Fruit fly (Drosophila melanogaster) whole organism, embryonic: Measurements from ENCODE around the gene Nep6.

Source experiments
- Abd-B ChIP-seq: fragments of 200-800 bp; sonication (Bioruptor generic); optimal IDR thresholded peaks from 2 replicates; lab custom pipeline; 2018; ENCODE audit warnings: missing biosample characterization, mild to moderate bottlenecking, missing genetic modification characterization, moderate library complexity
- Adf1 ChIP-seq: fragments of 200-800 bp; sonication (Bioruptor generic); IDR thresholded peaks from 2 replicates; pipeline ENCODE4 v1.3.6; 2022; ENCODE audit warnings: missing biosample characterization, missing genetic modification characterization
- Aef1 ChIP-seq: fragments of 200-800 bp; sonication (Bioruptor generic); IDR thresholded peaks from 3 replicates; pipeline ENCODE4 v1.3.6; 2022; ENCODE audit warnings: missing biosample characterization, missing genetic modification characterization
- Bgb ChIP-seq: fragments of 200-800 bp; sonication (Bioruptor generic); IDR thresholded peaks from 2 replicates; pipeline ENCODE4 v1.3.6; 2022; ENCODE audit warnings: missing biosample characterization, missing genetic modification characterization; ENCODE audit not compliant: partially characterized antibody
- CG11696 ChIP-seq: fragments of 200-800 bp; sonication (Bioruptor generic); IDR thresholded peaks from 2 replicates; pipeline ENCODE4 v1.3.6; 2022; ENCODE audit warnings: missing biosample characterization, missing genetic modification characterization
- CG12236 ChIP-seq: fragments of 200-800 bp; sonication (Bioruptor generic); optimal IDR thresholded peaks from 2 replicates; lab custom pipeline; 2016; ENCODE audit warnings: missing biosample characterization, missing genetic modification characterization
- CG14965 ChIP-seq: fragments of 200-800 bp; sonication (Bioruptor generic); optimal IDR thresholded peaks from 2 replicates; lab custom pipeline; 2016; ENCODE audit warnings: missing biosample characterization, missing genetic modification characterization, borderline replicate concordance
- CG16863 ChIP-seq: fragments of 200-800 bp; sonication (Bioruptor generic); optimal IDR thresholded peaks from 3 replicates; lab custom pipeline; 2016; ENCODE audit warnings: missing biosample characterization, missing genetic modification characterization
- CG17361 ChIP-seq: fragments of 200-800 bp; sonication (Bioruptor generic); IDR thresholded peaks from 3 replicates; pipeline ENCODE4 v1.3.6; 2022; ENCODE audit warnings: missing biosample characterization, missing genetic modification characterization
- CG18619 ChIP-seq: fragments of 200-800 bp; sonication (Bioruptor generic); optimal IDR thresholded peaks from 3 replicates; lab custom pipeline; 2017; ENCODE audit warnings: missing biosample characterization, mild to moderate bottlenecking, missing genetic modification characterization
- CG2712 ChIP-seq: fragments of 200-800 bp; optimal IDR thresholded peaks from 3 replicates; lab custom pipeline; 2019; ENCODE audit warnings: missing biosample characterization, mild to moderate bottlenecking, missing genetic modification characterization, moderate library complexity
- CG31365 ChIP-seq: fragments of 200-800 bp; sonication (Bioruptor generic); optimal IDR thresholded peaks from 2 replicates; lab custom pipeline; 2018; ENCODE audit warnings: missing biosample characterization, mild to moderate bottlenecking, missing genetic modification characterization
- CG34376 ChIP-seq: fragments of 200-800 bp; sonication (Bioruptor generic); optimal IDR thresholded peaks from 2 replicates; lab custom pipeline; 2018; ENCODE audit warnings: missing biosample characterization, mild to moderate bottlenecking, missing genetic modification characterization
- CG5180 ChIP-seq: fragments of 200-800 bp; sonication (Bioruptor generic); optimal IDR thresholded peaks from 3 replicates; lab custom pipeline; 2017; ENCODE audit warnings: missing biosample characterization, missing genetic modification characterization, mild to moderate bottlenecking, moderate library complexity, missing genetic modification reagents
- CG5953 ChIP-seq: fragments of 200-800 bp; sonication (Bioruptor generic); IDR thresholded peaks from 2 replicates; pipeline ENCODE4 v1.3.6; 2022; ENCODE audit warnings: missing biosample characterization, missing genetic modification characterization
- CG6689 ChIP-seq: fragments of 200-800 bp; sonication (Bioruptor generic); IDR thresholded peaks from 2 replicates; pipeline ENCODE4 v1.3.6; 2022; ENCODE audit warnings: missing biosample characterization, missing genetic modification characterization
- CG6854 ChIP-seq: fragments of 200-800 bp; sonication (Bioruptor generic); optimal IDR thresholded peaks from 3 replicates; lab custom pipeline; 2017; ENCODE audit warnings: missing biosample characterization, mild to moderate bottlenecking, missing genetic modification characterization
- CG8944 ChIP-seq: fragments of 200-800 bp; sonication (Bioruptor generic); optimal IDR thresholded peaks from 3 replicates; lab custom pipeline; 2016; ENCODE audit warnings: missing biosample characterization, missing genetic modification characterization
- CG9215 ChIP-seq: fragments of 200-800 bp; sonication (Bioruptor generic); IDR thresholded peaks from 2 replicates; pipeline ENCODE4 v1.3.6; 2022; ENCODE audit warnings: missing biosample characterization, missing genetic modification characterization
- Dref ChIP-seq: fragments of 200-800 bp; sonication (Bioruptor generic); IDR thresholded peaks from 2 replicates; pipeline ENCODE4 v1.3.6; 2022; ENCODE audit warnings: missing biosample characterization, missing genetic modification characterization
- Lpt ChIP-seq: fragments of >200 bp; optimal IDR thresholded peaks from 2 replicates; lab custom pipeline; 2018; ENCODE audit warnings: missing biosample characterization, missing genetic modification characterization
- Pdp1 ChIP-seq, 2 experiments: fragments of 200-800 bp; sonication (Bioruptor generic); optimal IDR thresholded peaks; 3 replicates each; lab custom pipeline; 2016; ENCODE audit warnings: missing biosample characterization in 2 of 2, missing genetic modification characterization in 2 of 2, mild to moderate bottlenecking in 1 of 2, moderate library complexity in 1 of 2
- Ravus ChIP-seq: fragments of 200-800 bp; sonication (Bioruptor generic); IDR thresholded peaks from 2 replicates; pipeline ENCODE4 v1.3.6; 2022; ENCODE audit warnings: missing biosample characterization, missing genetic modification characterization
- Side ChIP-seq: fragments of 200-800 bp; sonication (Bioruptor generic); optimal IDR thresholded peaks from 2 replicates; lab custom pipeline; 2016; ENCODE audit warnings: missing biosample characterization, missing genetic modification characterization
- Sox100B ChIP-seq: fragments of 200-800 bp; sonication (Bioruptor generic); optimal IDR thresholded peaks from 3 replicates; lab custom pipeline; 2018; ENCODE audit warnings: missing biosample characterization, mild to moderate bottlenecking, missing genetic modification characterization
- TFAM ChIP-seq: fragments of 200-800 bp; sonication (Bioruptor generic); optimal IDR thresholded peaks from 2 replicates; lab custom pipeline; 2017; ENCODE audit warnings: missing biosample characterization, missing genetic modification characterization, inconsistent platforms
- ab ChIP-seq: fragments of 200-800 bp; sonication (Bioruptor generic); optimal IDR thresholded peaks from 2 replicates; lab custom pipeline; 2016; ENCODE audit warnings: missing biosample characterization, missing genetic modification characterization
- abd-A ChIP-seq: fragments of 200-800 bp; sonication (Bioruptor generic); optimal IDR thresholded peaks from 3 replicates; lab custom pipeline; 2019; ENCODE audit warnings: missing biosample characterization, mild to moderate bottlenecking, missing genetic modification characterization, moderate library complexity
- ac ChIP-seq: fragments of 200-800 bp; sonication (Bioruptor generic); optimal IDR thresholded peaks from 3 replicates; lab custom pipeline; 2017; ENCODE audit warnings: missing biosample characterization, mild to moderate bottlenecking, missing genetic modification characterization
- chif ChIP-seq, 2 experiments: fragments of 200-800 bp; sonication (Bioruptor generic); optimal IDR thresholded peaks; 3 replicates each; lab custom pipeline; 2016; ENCODE audit warnings: missing biosample characterization in 2 of 2, missing genetic modification characterization in 2 of 2
- chinmo ChIP-seq: fragments of 200-800 bp; sonication (Bioruptor generic); IDR thresholded peaks from 4 replicates; pipeline ENCODE4 v1.3.6; 2022; ENCODE audit warnings: missing biosample characterization, missing genetic modification characterization; ENCODE audit not compliant: partially characterized antibody
- ci ChIP-seq: fragments of 200-800 bp; sonication (Bioruptor generic); IDR thresholded peaks from 3 replicates; pipeline ENCODE4 v1.3.6; 2022; ENCODE audit warnings: missing biosample characterization, missing genetic modification characterization
- crol ChIP-seq: fragments of 200-800 bp; sonication (Bioruptor generic); IDR thresholded peaks from 2 replicates; pipeline ENCODE4 v1.3.6; 2022; ENCODE audit warnings: missing biosample characterization, missing genetic modification characterization
- dm ChIP-seq: fragments of 200-800 bp; sonication (Bioruptor generic); optimal IDR thresholded peaks from 3 replicates; lab custom pipeline; 2016; ENCODE audit warnings: missing biosample characterization, missing genetic modification characterization
- fd96Cb ChIP-seq: fragments of 200-800 bp; sonication (Bioruptor generic); optimal IDR thresholded peaks from 2 replicates; lab custom pipeline; 2018; ENCODE audit warnings: missing biosample characterization, mild to moderate bottlenecking, missing genetic modification characterization, moderate library complexity
- hth ChIP-seq: fragments of >200 bp; optimal IDR thresholded peaks from 2 replicates; lab custom pipeline; 2017; ENCODE audit warnings: inconsistent platforms
- inv ChIP-seq: fragments of 200-800 bp; sonication (Bioruptor generic); IDR thresholded peaks from 2 replicates; pipeline ENCODE4 v1.3.6; 2022; ENCODE audit warnings: missing biosample characterization, missing genetic modification characterization; ENCODE audit not compliant: partially characterized antibody
- ken ChIP-seq: fragments of 200-800 bp; sonication (Bioruptor generic); IDR thresholded peaks from 3 replicates; pipeline ENCODE4 v1.3.6; 2022; ENCODE audit warnings: missing biosample characterization, missing genetic modification characterization
- kni ChIP-seq: fragments of 200-800 bp; sonication (Bioruptor generic); optimal IDR thresholded peaks from 3 replicates; lab custom pipeline; 2017; ENCODE audit warnings: mild to moderate bottlenecking, missing biosample characterization, missing genetic modification reagents, missing genetic modification characterization
- org-1 ChIP-seq: fragments of 200-800 bp; sonication (Bioruptor generic); optimal IDR thresholded peaks from 2 replicates; lab custom pipeline; 2017; ENCODE audit warnings: missing biosample characterization, missing genetic modification characterization
- pros ChIP-seq: fragments of 200-800 bp; sonication (Bioruptor generic); optimal IDR thresholded peaks from 3 replicates; lab custom pipeline; 2019; ENCODE audit warnings: missing biosample characterization, mild to moderate bottlenecking, missing genetic modification characterization, moderate library complexity
- rib ChIP-seq: fragments of 200-800 bp; sonication (Bioruptor generic); IDR thresholded peaks from 2 replicates; pipeline ENCODE4 v1.3.6; 2022; ENCODE audit warnings: missing biosample characterization, missing genetic modification characterization
- run ChIP-seq: fragments of 200-800 bp; sonication (Bioruptor generic); optimal IDR thresholded peaks from 3 replicates; lab custom pipeline; 2018; ENCODE audit warnings: missing biosample characterization, mild to moderate bottlenecking, missing genetic modification characterization
- sens ChIP-seq: fragments of 200-800 bp; sonication (Bioruptor generic); peaks from one replicate; lab custom pipeline; 2016; ENCODE audit warnings: missing biosample characterization, missing genetic modification characterization
- seq ChIP-seq: fragments of 200-800 bp; sonication (Bioruptor generic); IDR thresholded peaks from 2 replicates; pipeline ENCODE4 v1.3.6; 2022; ENCODE audit warnings: missing biosample characterization, missing genetic modification characterization
- sisA ChIP-seq: fragments of 200-800 bp; sonication (Bioruptor generic); IDR thresholded peaks from 2 replicates; pipeline ENCODE4 v1.3.6; 2022; ENCODE audit warnings: missing biosample characterization, missing genetic modification characterization
- tup ChIP-seq: fragments of 200-800 bp; sonication (Bioruptor generic); optimal IDR thresholded peaks from 2 replicates; lab custom pipeline; 2016; ENCODE audit warnings: missing biosample characterization, mild to moderate bottlenecking, missing genetic modification characterization, moderate library complexity
- vvl ChIP-seq: fragments of 200-800 bp; sonication (Bioruptor generic); IDR thresholded peaks from 2 replicates; pipeline ENCODE4 v1.3.6; 2022; ENCODE audit warnings: missing biosample characterization, missing genetic modification characterization
- wdn ChIP-seq: fragments of 200-800 bp; sonication (Bioruptor generic); IDR thresholded peaks from 2 replicates; pipeline ENCODE4 v1.3.6; 2022; ENCODE audit warnings: missing biosample characterization, missing genetic modification characterization

The Nep6 gene

dm6 chrX:12755600-12756373 is 45.7 kb upstream of the Nep6 start (continued):
- TF ChIP-seq CG6854 (GFP tag; lab: Kevin White, UChicago) (peak; percentile 63), seq (GFP tag; lab: Robert Waterston, UW) (peak; percentile 70), hth (lab: Kevin White, UChicago) (no peak), CG8944 (GFP tag; lab: Kevin White, UChicago) (peak; percentile 55), wdn (GFP tag; lab: Robert Waterston, UW) (peak; percentile 74), CG14965 (GFP tag; lab: Kevin White, UChicago) (no peak), Abd-B (GFP tag; lab: Kevin White, UChicago) (peak; percentile 79), Side (GFP tag; lab: Kevin White, UChicago) (no peak), tup (GFP tag; lab: Kevin White, UChicago) (no peak), CG31365 (tag; lab: Kevin White, UChicago) (no peak), Sox100B (GFP tag; lab: Kevin White, UChicago) (peak; percentile 83), CG11696 (GFP tag; lab: Robert Waterston, UW) (no peak), CG6689 (GFP tag; lab: Robert Waterston, UW) (peak; percentile 80), fd96Cb (tag; lab: Kevin White, UChicago) (peak; percentile 71), Dref (GFP tag; lab: Robert Waterston, UW) (no peak)

- TF ChIP-seq TFAM (GFP tag; lab: Kevin White, UChicago) (no peak), CG34376 (GFP tag; lab: Kevin White, UChicago) (peak; percentile 74), rib (GFP tag; lab: Robert Waterston, UW) (peak; percentile 93), CG2712 (tag; lab: Kevin White, UChicago) (no peak), CG5953 (GFP tag; lab: Robert Waterston, UW) (no peak), sisA (no peak), org-1 (GFP tag; lab: Kevin White, UChicago) (no peak), ci (GFP tag; lab: Robert Waterston, UW) (peak; percentile 57; the same call in 2 of the 3 replicates), chinmo (GFP tag; lab: Robert Waterston, UW) (peak; percentile 94), Bgb (GFP tag; lab: Robert Waterston, UW) (peak; percentile 54; the same call in 1 of the 2 replicates), dm (GFP tag; lab: Kevin White, UChicago) (no peak), Adf1 (GFP tag; lab: Robert Waterston, UW) (peak; percentile 77), CG18619 (GFP tag; lab: Kevin White, UChicago) (no peak), CG12236 (GFP tag; lab: Kevin White, UChicago) (no peak), crol (peak; percentile 99), inv (GFP tag; lab: Robert Waterston, UW) (peak; percentile 24; the same call in 1 of the 2 replicates), ken (no peak), Sox100B (GFP tag; lab: Kevin White, UChicago) (no peak), sens (GFP tag; lab: Kevin White, UChicago) (peak; percentile 18), ac (GFP tag; lab: Kevin White, UChicago) (no peak), kni (peak; percentile 65), CG9215 (GFP tag; lab: Robert Waterston, UW) (no peak), CG16863 (GFP tag; lab: Kevin White, UChicago) (no peak), pros (peak; percentile 58), Aef1 (GFP tag; lab: Robert Waterston, UW) (peak; percentile 68), Lpt (GFP tag; lab: Kevin White, UChicago) (no peak), chif (GFP tag; optimal IDR thresholded peaks at IDR 0.05; lab: Kevin White, UChicago) (no peak), abd-A (tag; lab: Kevin White, UChicago) (peak; percentile 98), run (tag; lab: Kevin White, UChicago) (peak; percentile 11), Ravus (GFP tag; lab: Robert Waterston, UW) (no peak), CG17361 (peak; percentile 24; the same call in 1 of the 3 replicates), vvl (GFP tag; lab: Robert Waterston, UW) (peak; percentile 78), Pdp1 (GFP tag; optimal IDR thresholded peaks at IDR 0.05; lab: Kevin White, UChicago) (peak in 1 of 2 experiments; percentile 5), CG5180 (GFP tag; lab: Kevin White, UChicago) (peak; percentile 18), ab (no peak)
These were observed 45.1 kb upstream of the Nep6 start for dm6 chrX:12756374-12756721.
